Worm (Caenorhabditis elegans): ENCODE results near the gene F41G3.18.

F41G3.18 gene

ce11 chrII:6803024-6803423 lies 34.9 kb downstream of the F41G3.18 start, which contains the start of gene tab-1:
tab-1 (plus strand) TSS chrII:6803324.
- TF ChIP-seq madf-10 (tag; optimal IDR thresholded peaks at IDR 0.05) (no peak), rcor-1 (GFP tag; IDR thresholded peaks at IDR 0.05) (no peak), ztf-6 (GFP tag; IDR thresholded peaks at IDR 0.05) (no peak), somi-1 (GFP tag; optimal IDR thresholded peaks at IDR 0.05) (no peak), ztf-25 (GFP tag; IDR thresholded peaks at IDR 0.05) (no peak), pha-4 (tag; optimal IDR thresholded peaks at IDR 0.05) (no peak), rpc-1 (optimal IDR thresholded peaks at IDR 0.05) (no peak), rpc-1 (tag; optimal IDR thresholded peaks at IDR 0.05) (no peak), efl-1 (GFP tag; optimal IDR thresholded peaks at IDR 0.05) (no peak), ztf-3 (GFP tag; optimal IDR thresholded peaks at IDR 0.05) (no peak), attf-6 (GFP tag; IDR thresholded peaks at IDR 0.05) (no peak), F49E8.2 (tag; optimal IDR thresholded peaks at IDR 0.05; ENCODE audit: insufficient read depth) (no peak)

- TF ChIP-seq lsy-27 (tag; optimal IDR thresholded peaks at IDR 0.05; ENCODE audit: borderline replicate concordance, insufficient read depth) (no peak), Y53G8AR.9 (GFP tag; conservative IDR thresholded peaks at IDR 0.05) (no peak), hrde-1 (tag; optimal IDR thresholded peaks at IDR 0.05; ENCODE audit: borderline replicate concordance) (no peak), madf-6 (GFP tag; IDR thresholded peaks at IDR 0.05) (no peak), efl-1 (GFP tag; optimal IDR thresholded peaks at IDR 0.05) (no peak), cebp-1 (GFP tag; IDR thresholded peaks at IDR 0.05) (no peak), cebp-1 (tag; optimal IDR thresholded peaks at IDR 0.05) (no peak), hmg-1.2 (GFP tag; IDR thresholded peaks at IDR 0.05) (no peak), zfh-2 (GFP tag; conservative IDR thresholded peaks at IDR 0.05) (no peak), pbrm-1 (GFP tag; IDR thresholded peaks at IDR 0.05) (no peak), bed-2 (GFP tag; IDR thresholded peaks at IDR 0.05) (no peak), ets-4 (GFP tag; optimal IDR thresholded peaks at IDR 0.05) (no peak), lin-40 (tag; optimal IDR thresholded peaks at IDR 0.05) (no peak), xnd-1 (tag; optimal IDR thresholded peaks at IDR 0.05) (no peak), F37B4.10 (GFP tag; IDR thresholded peaks at IDR 0.05) (no peak), pha-4 (tag; optimal IDR thresholded peaks at IDR 0.05) (no peak)
Observed at ce11 chrII:6807162-6807561, 39.0 kb downstream of the F41G3.18 start, which contains the start of gene F31E8.5. F31E8.5 (minus strand) TSS chrII:6807262.

ce11 chrII:6808539-6808938 lies 40.4 kb downstream of the F41G3.18 start:
- TF ChIP-seq egrh-3 (GFP tag; IDR thresholded peaks at IDR 0.05) (no peak), attf-5 (GFP tag; optimal IDR thresholded peaks at IDR 0.05) (no peak), F22D6.2 (tag; optimal IDR thresholded peaks at IDR 0.05) (no peak), K12H6.12 (tag; optimal IDR thresholded peaks at IDR 0.05) (peak; percentile 8), ceh-79 (tag; optimal IDR thresholded peaks at IDR 0.05) (no peak), hmg-1.2 (GFP tag; IDR thresholded peaks at IDR 0.05) (no peak)

- no peak for TF ChIP-seq mxl-1 (tag; optimal IDR thresholded peaks at IDR 0.05)
- TF ChIP-seq dox-1 (GFP tag; IDR thresholded peaks at IDR 0.05), result no peak
- no peak for TF ChIP-seq repo-1 (tag; optimal IDR thresholded peaks at IDR 0.05)
- no peak for TF ChIP-seq zfh-2 (GFP tag; conservative IDR thresholded peaks at IDR 0.05)
- TF ChIP-seq die-1 (tag; optimal IDR thresholded peaks at IDR 0.05), result no peak
- TF ChIP-seq lin-35 (GFP tag; optimal IDR thresholded peaks at IDR 0.05), result no peak
- TF ChIP-seq T07F8.4 (tag; optimal IDR thresholded peaks at IDR 0.05), result no peak
- no peak for TF ChIP-seq egl-44 (GFP tag; IDR thresholded peaks at IDR 0.05)
- no peak for TF ChIP-seq tbp1 (GFP tag; optimal IDR thresholded peaks at IDR 0.05)
- TF ChIP-seq D2030.7 (GFP tag; IDR thresholded peaks at IDR 0.05), result no peak
- TF ChIP-seq sdz-38 (tag; optimal IDR thresholded peaks at IDR 0.05), result no peak
- no peak for TF ChIP-seq F37B4.10 (GFP tag; IDR thresholded peaks at IDR 0.05)
- no peak for TF ChIP-seq ztf-28 (GFP tag; IDR thresholded peaks at IDR 0.05)
- TF ChIP-seq K11D2.4 (GFP tag; IDR thresholded peaks at IDR 0.05), result no peak
- no peak for TF ChIP-seq ztf-26 (tag; optimal IDR thresholded peaks at IDR 0.05)
- TF ChIP-seq sptf-2 (GFP tag; optimal IDR thresholded peaks at IDR 0.05), result no peak
- no peak for TF ChIP-seq him-1 (tag; optimal IDR thresholded peaks at IDR 0.05)
- TF ChIP-seq nhr-120 (GFP tag; IDR thresholded peaks at IDR 0.05), result no peak
Observed at ce11 chrII:6810663-6811062, 42.5 kb downstream of the F41G3.18 start, which contains the start of gene snt-1. snt-1 (plus strand) TSS chrII:6810963.

Measured in whole organism, young adult.